Fruit fly (Drosophila melanogaster) whole organism, embryonic: ENCODE results near the gene CG42823.

ENCODE experiments used
- CG10543 ChIP-seq: fragments of 200-800 bp; sonication (Bioruptor generic); optimal IDR thresholded peaks from 3 replicates; lab custom pipeline; 2017; ENCODE audit warnings: missing biosample characterization, mild to moderate bottlenecking, missing genetic modification characterization, moderate library complexity
- CG11723 ChIP-seq: fragments of 200-800 bp; sonication (Bioruptor generic); optimal IDR thresholded peaks from 2 replicates; lab custom pipeline; 2017; ENCODE audit warnings: missing biosample characterization, mild to moderate bottlenecking, missing genetic modification characterization
- CG12104 ChIP-seq: fragments of 200-800 bp; sonication (Bioruptor generic); optimal IDR thresholded peaks from 3 replicates; lab custom pipeline; 2016; ENCODE audit warnings: missing biosample characterization, missing genetic modification characterization
- CG12219 ChIP-seq: fragments of 200-800 bp; sonication (Bioruptor generic); optimal IDR thresholded peaks from 3 replicates; lab custom pipeline; 2018; ENCODE audit warnings: missing biosample characterization, mild to moderate bottlenecking, missing genetic modification characterization
- CG13624 ChIP-seq: fragments of 200-800 bp; sonication (Bioruptor generic); optimal IDR thresholded peaks from 2 replicates; lab custom pipeline; 2016; ENCODE audit warnings: missing biosample characterization, missing genetic modification characterization
- CG16863 ChIP-seq: fragments of 200-800 bp; sonication (Bioruptor generic); optimal IDR thresholded peaks from 3 replicates; lab custom pipeline; 2016; ENCODE audit warnings: missing biosample characterization, missing genetic modification characterization
- CG1832 ChIP-seq: fragments of 200-800 bp; sonication (Bioruptor generic); optimal IDR thresholded peaks from 2 replicates; lab custom pipeline; 2017; ENCODE audit warnings: missing biosample characterization, mild to moderate bottlenecking, missing genetic modification characterization, inconsistent platforms
- CG2116 ChIP-seq: fragments of 200-800 bp; sonication (Bioruptor generic); optimal IDR thresholded peaks from 3 replicates; lab custom pipeline; 2018; ENCODE audit warnings: missing biosample characterization, mild to moderate bottlenecking, missing genetic modification characterization
- CG31388 ChIP-seq: fragments of 200-800 bp; sonication (Bioruptor generic); optimal IDR thresholded peaks from 2 replicates; lab custom pipeline; 2016; ENCODE audit warnings: missing biosample characterization, missing genetic modification characterization
- CG4854 ChIP-seq: fragments of 200-800 bp; sonication (Bioruptor generic); optimal IDR thresholded peaks from 2 replicates; lab custom pipeline; 2016; ENCODE audit warnings: missing biosample characterization, missing genetic modification characterization, inconsistent platforms
- CG6175 ChIP-seq: fragments of 200-800 bp; sonication (Bioruptor generic); IDR thresholded peaks from 3 replicates; pipeline ENCODE4 v1.3.6; 2022; ENCODE audit warnings: missing biosample characterization, missing genetic modification characterization
- CG6272 ChIP-seq: fragments of 200-800 bp; sonication (Bioruptor generic); IDR thresholded peaks from 2 replicates; pipeline ENCODE4 v1.3.6; 2022; ENCODE audit warnings: missing biosample characterization, missing genetic modification characterization
- CG8765 ChIP-seq: fragments of 200-800 bp; sonication (Bioruptor generic); IDR thresholded peaks from 2 replicates; pipeline ENCODE4 v1.3.6; 2022; ENCODE audit warnings: missing biosample characterization, missing genetic modification characterization
- CG9609 ChIP-seq: fragments of 200-800 bp; sonication (Bioruptor generic); optimal IDR thresholded peaks from 3 replicates; lab custom pipeline; 2016; ENCODE audit warnings: missing biosample characterization, missing genetic modification characterization
- CrebB ChIP-seq: fragments of 200-800 bp; sonication (Bioruptor generic); optimal IDR thresholded peaks from 3 replicates; lab custom pipeline; 2018; ENCODE audit warnings: missing biosample characterization, mild to moderate bottlenecking, missing genetic modification characterization
- D19B ChIP-seq: fragments of 200-800 bp; sonication (Bioruptor generic); optimal IDR thresholded peaks from 2 replicates; lab custom pipeline; 2017; ENCODE audit warnings: missing biosample characterization, mild to moderate bottlenecking, missing genetic modification characterization
- Dfd ChIP-seq, 2 experiments: fragments of >200 bp; optimal IDR thresholded peaks; 2 replicates each; lab custom pipeline; 2017; ENCODE audit warnings: missing biosample characterization in 2 of 2, missing genetic modification characterization in 2 of 2
- Doc3 ChIP-seq: fragments of 200-800 bp; sonication (Bioruptor generic); IDR thresholded peaks from 3 replicates; pipeline ENCODE4 v1.3.6; 2022; ENCODE audit warnings: missing biosample characterization, missing genetic modification characterization; ENCODE audit not compliant: partially characterized antibody
- Eip74EF ChIP-seq, 2 experiments: fragments of 200-800 bp in 1 of 2; fragments of >200 bp in 1 of 2; sonication (Bioruptor generic) in 1 of 2; optimal IDR thresholded peaks; 2 replicates each; lab custom pipeline; 2017 to 2019; ENCODE audit warnings: missing biosample characterization in 2 of 2, missing genetic modification characterization in 2 of 2, mild to moderate bottlenecking in 1 of 2, moderate library complexity in 1 of 2
- Fer3 ChIP-seq: fragments of 200-800 bp; sonication (Bioruptor generic); optimal IDR thresholded peaks from 2 replicates; lab custom pipeline; 2018; ENCODE audit warnings: missing biosample characterization, mild to moderate bottlenecking, missing genetic modification characterization, moderate library complexity
- H15 ChIP-seq: fragments of 200-800 bp; sonication (Bioruptor generic); IDR thresholded peaks from 3 replicates; pipeline ENCODE4 v1.3.6; 2022; ENCODE audit warnings: missing biosample characterization, missing genetic modification characterization
- HmgZ ChIP-seq: fragments of 200-800 bp; sonication (Bioruptor generic); optimal IDR thresholded peaks from 2 replicates; lab custom pipeline; 2018; ENCODE audit warnings: missing biosample characterization, mild to moderate bottlenecking, missing genetic modification characterization
- Hmr ChIP-seq: fragments of 200-800 bp; sonication (Bioruptor generic); optimal IDR thresholded peaks from 3 replicates; lab custom pipeline; 2017; ENCODE audit warnings: mild to moderate bottlenecking, missing biosample characterization, missing genetic modification reagents, missing genetic modification characterization
- Hmx ChIP-seq: fragments of 200-800 bp; sonication (Bioruptor generic); optimal IDR thresholded peaks from 2 replicates; lab custom pipeline; 2016; ENCODE audit warnings: missing biosample characterization, missing genetic modification characterization
- Ravus ChIP-seq: fragments of 200-800 bp; sonication (Bioruptor generic); IDR thresholded peaks from 2 replicates; pipeline ENCODE4 v1.3.6; 2022; ENCODE audit warnings: missing biosample characterization, missing genetic modification characterization
- Rx ChIP-seq: fragments of 200-800 bp; sonication (Bioruptor generic); IDR thresholded peaks from 2 replicates; pipeline ENCODE4 v1.3.6; 2022; ENCODE audit warnings: missing biosample characterization, missing genetic modification characterization
- Side ChIP-seq: fragments of 200-800 bp; sonication (Bioruptor generic); optimal IDR thresholded peaks from 2 replicates; lab custom pipeline; 2016; ENCODE audit warnings: missing biosample characterization, missing genetic modification characterization
- Tbp ChIP-seq: fragments of >200 bp; optimal IDR thresholded peaks from 2 replicates; lab custom pipeline; 2018; ENCODE audit warnings: missing biosample characterization, missing genetic modification characterization
- Xbp1 ChIP-seq: fragments of 200-800 bp; sonication (Bioruptor generic); optimal IDR thresholded peaks from 3 replicates; lab custom pipeline; 2016; ENCODE audit warnings: missing biosample characterization, mild to moderate bottlenecking, missing genetic modification characterization
- cato ChIP-seq: fragments of 200-800 bp; sonication (Bioruptor generic); optimal IDR thresholded peaks from 2 replicates; lab custom pipeline; 2016; ENCODE audit warnings: missing biosample characterization, missing genetic modification characterization, borderline replicate concordance
- cwo ChIP-seq: fragments of 200-800 bp; sonication (Bioruptor generic); optimal IDR thresholded peaks from 3 replicates; lab custom pipeline; 2017; ENCODE audit warnings: missing biosample characterization, missing genetic modification characterization, mild to moderate bottlenecking, moderate library complexity, missing genetic modification reagents
- da ChIP-seq: fragments of 200-800 bp; sonication (Bioruptor generic); optimal IDR thresholded peaks from 2 replicates; lab custom pipeline; 2016; ENCODE audit warnings: missing biosample characterization, missing genetic modification characterization
- danr ChIP-seq: fragments of 200-800 bp; sonication (Bioruptor generic); IDR thresholded peaks from 2 replicates; pipeline ENCODE4 v1.3.6; 2022; ENCODE audit warnings: missing biosample characterization, missing genetic modification characterization
- esg ChIP-seq: fragments of 200-800 bp; sonication (Bioruptor generic); conservative IDR thresholded peaks from 2 replicates; pipeline ENCODE4 v1.3.6; 2022; ENCODE audit warnings: missing biosample characterization, missing genetic modification characterization
- eyg ChIP-seq: fragments of 200-800 bp; sonication (Bioruptor generic); optimal IDR thresholded peaks from 3 replicates; lab custom pipeline; 2016; ENCODE audit warnings: missing biosample characterization, missing genetic modification characterization
- fd64A ChIP-seq: fragments of 200-800 bp; sonication (Bioruptor generic); optimal IDR thresholded peaks from 3 replicates; lab custom pipeline; 2018; ENCODE audit warnings: missing biosample characterization, mild to moderate bottlenecking, missing genetic modification characterization
- nau ChIP-seq: fragments of 200-800 bp; sonication (Bioruptor generic); optimal IDR thresholded peaks from 3 replicates; lab custom pipeline; 2017; ENCODE audit warnings: missing biosample characterization, mild to moderate bottlenecking, missing genetic modification characterization, missing genetic modification reagents
- nerfin-1 ChIP-seq: fragments of 200-800 bp; sonication (Bioruptor generic); optimal IDR thresholded peaks from 3 replicates; lab custom pipeline; 2019; ENCODE audit warnings: missing biosample characterization, mild to moderate bottlenecking, missing genetic modification characterization, moderate library complexity
- p53 ChIP-seq: fragments of 200-800 bp; sonication (Bioruptor generic); optimal IDR thresholded peaks from 2 replicates; lab custom pipeline; 2016; ENCODE audit warnings: missing biosample characterization, missing genetic modification characterization
- pho ChIP-seq: fragments of 200-800 bp; sonication (Bioruptor generic); optimal IDR thresholded peaks from 2 replicates; lab custom pipeline; 2016; ENCODE audit warnings: missing biosample characterization, missing genetic modification characterization
- phol ChIP-seq: fragments of 200-800 bp; sonication (Bioruptor generic); optimal IDR thresholded peaks from 3 replicates; lab custom pipeline; 2018; ENCODE audit warnings: missing biosample characterization, mild to moderate bottlenecking, missing genetic modification characterization, moderate library complexity
- psq ChIP-seq: fragments of 200-800 bp; sonication (Bioruptor generic); optimal IDR thresholded peaks from 2 replicates; lab custom pipeline; 2017; ENCODE audit warnings: missing biosample characterization, missing genetic modification characterization
- pzg ChIP-seq: fragments of 200-800 bp; sonication (Bioruptor generic); optimal IDR thresholded peaks from 3 replicates; lab custom pipeline; 2018; ENCODE audit warnings: missing biosample characterization, mild to moderate bottlenecking, missing genetic modification characterization, moderate library complexity
- schlank ChIP-seq: fragments of 200-800 bp; sonication (Bioruptor generic); optimal IDR thresholded peaks from 2 replicates; lab custom pipeline; 2018; ENCODE audit warnings: missing biosample characterization, mild to moderate bottlenecking, missing genetic modification characterization
- sima ChIP-seq: fragments of 200-800 bp; sonication (Bioruptor generic); optimal IDR thresholded peaks from 2 replicates; lab custom pipeline; 2016; ENCODE audit warnings: missing biosample characterization, missing genetic modification characterization
- tap ChIP-seq: fragments of 200-800 bp; optimal IDR thresholded peaks from 3 replicates; lab custom pipeline; 2019; ENCODE audit warnings: missing biosample characterization, mild to moderate bottlenecking, missing genetic modification characterization, moderate library complexity
- trem ChIP-seq: fragments of 200-800 bp; optimal IDR thresholded peaks from 3 replicates; lab custom pipeline; 2019; ENCODE audit warnings: missing biosample characterization, mild to moderate bottlenecking, missing genetic modification characterization, moderate library complexity
- tx ChIP-seq: fragments of 200-800 bp; sonication (Bioruptor generic); optimal IDR thresholded peaks from 2 replicates; lab custom pipeline; 2016; ENCODE audit warnings: missing biosample characterization, missing genetic modification characterization
- unc-4 ChIP-seq: fragments of 200-800 bp; sonication (Bioruptor generic); IDR thresholded peaks from 2 replicates; pipeline ENCODE4 v1.3.6; 2022; ENCODE audit warnings: missing biosample characterization, missing genetic modification characterization; ENCODE audit not compliant: partially characterized antibody
- vvl ChIP-seq: fragments of 200-800 bp; sonication (Bioruptor generic); IDR thresholded peaks from 2 replicates; pipeline ENCODE4 v1.3.6; 2022; ENCODE audit warnings: missing biosample characterization, missing genetic modification characterization
- zfh2 ChIP-seq: fragments of 200-800 bp; sonication (Bioruptor generic); optimal IDR thresholded peaks from 2 replicates; lab custom pipeline; 2016; ENCODE audit warnings: missing biosample characterization, missing genetic modification characterization

The CG42823 gene

DNA sequence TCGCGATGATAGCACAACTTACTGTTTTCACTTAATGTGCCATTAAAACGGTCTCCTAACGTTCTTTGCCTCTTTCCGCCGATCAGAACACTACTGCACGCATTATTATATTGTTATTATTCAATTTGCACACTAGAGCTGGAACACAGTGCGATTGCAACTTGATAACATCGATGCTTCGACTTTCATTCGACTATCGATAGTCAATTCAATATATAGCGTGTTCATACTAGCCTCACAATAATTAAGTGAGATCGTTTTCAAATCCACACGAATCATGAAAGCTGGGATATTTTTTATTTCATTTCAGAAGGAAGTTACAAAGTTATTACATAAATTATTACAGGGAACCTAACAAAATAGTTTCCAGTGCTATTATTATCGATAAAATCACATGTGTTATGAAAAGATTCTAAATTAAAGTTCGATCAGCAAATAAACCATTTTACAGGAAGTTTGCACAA is 3.6 kb downstream of the CG42823 start:
- TF ChIP-seq pho (GFP tag; lab: Kevin White, UChicago) = peak; percentile 71
- peak; percentile 44 for TF ChIP-seq tx
- TF ChIP-seq schlank (tag; lab: Kevin White, UChicago) = peak; percentile 13
- peak; percentile 20 for TF ChIP-seq eyg (GFP tag; lab: Kevin White, UChicago)
- no peak for TF ChIP-seq Tbp (GFP tag; lab: Kevin White, UChicago)
- peak; percentile 72 for TF ChIP-seq Xbp1 (GFP tag; lab: Kevin White, UChicago)
- peak; percentile 45; the same call in 1 of the 2 replicates for TF ChIP-seq CG6272 (GFP tag; lab: Robert Waterston, UW)
- no peak for TF ChIP-seq CG4854 (GFP tag; lab: Kevin White, UChicago)
- peak; percentile 63 for TF ChIP-seq pzg (GFP tag; lab: Kevin White, UChicago)
- TF ChIP-seq Dfd (GFP tag; optimal IDR thresholded peaks at IDR 0.05; lab: Kevin White, UChicago) = no peak
- TF ChIP-seq CG13624 (GFP tag; lab: Kevin White, UChicago) = peak; percentile 39
- TF ChIP-seq da = no peak
- TF ChIP-seq Side (GFP tag; lab: Kevin White, UChicago) = no peak
- TF ChIP-seq Rx (GFP tag; lab: Robert Waterston, UW) = no peak
- TF ChIP-seq esg = no peak; the same call in 1 of the 2 replicates
- TF ChIP-seq unc-4 (GFP tag; lab: Robert Waterston, UW) = peak; percentile 78
- no peak for TF ChIP-seq nerfin-1 (tag; lab: Kevin White, UChicago)
- TF ChIP-seq CrebB = peak; percentile 27
- peak; percentile 39 for TF ChIP-seq Fer3 (tag; lab: Kevin White, UChicago)
- TF ChIP-seq vvl (GFP tag; lab: Robert Waterston, UW) = peak; percentile 80
- TF ChIP-seq CG12104 (GFP tag; lab: Kevin White, UChicago) = peak; percentile 17
- TF ChIP-seq CG6175 = no peak
- TF ChIP-seq Hmr (GFP tag; lab: Kevin White, UChicago) = peak; percentile 71
- no peak for TF ChIP-seq tap (tag; lab: Kevin White, UChicago)
- TF ChIP-seq H15 (GFP tag; lab: Robert Waterston, UW) = no peak
- TF ChIP-seq CG31388 (GFP tag; lab: Kevin White, UChicago) = no peak
- no peak for TF ChIP-seq CG16863
- TF ChIP-seq p53 (GFP tag; lab: Kevin White, UChicago) = no peak
- TF ChIP-seq zfh2 (GFP tag; lab: Kevin White, UChicago) = peak; percentile 66
- TF ChIP-seq trem (tag; lab: Kevin White, UChicago) = peak; percentile 36
- TF ChIP-seq Ravus = no peak
- no peak for TF ChIP-seq D19B (GFP tag; lab: Kevin White, UChicago)
- TF ChIP-seq phol (tag; lab: Kevin White, UChicago) = peak; percentile 34
- TF ChIP-seq Hmx = peak; percentile 8
- peak; percentile 84 for TF ChIP-seq HmgZ (tag; lab: Kevin White, UChicago)
- no peak for TF ChIP-seq CG10543 (GFP tag; lab: Kevin White, UChicago)
- no peak for TF ChIP-seq psq (GFP tag; lab: Kevin White, UChicago)
- TF ChIP-seq CG9609 = peak; percentile 48
- no peak for TF ChIP-seq sima (GFP tag; lab: Kevin White, UChicago)
- TF ChIP-seq CG1832 (GFP tag; lab: Kevin White, UChicago) = no peak
- peak; percentile 83 for TF ChIP-seq CG2116 (GFP tag; lab: Kevin White, UChicago)
- no peak for TF ChIP-seq nau (GFP tag; lab: Kevin White, UChicago)
- TF ChIP-seq Doc3 (GFP tag; lab: Robert Waterston, UW) = peak; percentile 51; the same call in 2 of the 3 replicates
- TF ChIP-seq danr (GFP tag; lab: Robert Waterston, UW) = no peak
- TF ChIP-seq CG8765 (GFP tag; lab: Robert Waterston, UW) = no peak
- TF ChIP-seq fd64A (GFP tag; lab: Kevin White, UChicago) = no peak
- no peak for TF ChIP-seq CG11723
- TF ChIP-seq cato (GFP tag; lab: Kevin White, UChicago) = peak; percentile 6
- TF ChIP-seq Eip74EF (GFP tag; optimal IDR thresholded peaks at IDR 0.05; lab: Kevin White, UChicago) = no peak
- no peak for TF ChIP-seq cwo (GFP tag; lab: Kevin White, UChicago)
- TF ChIP-seq CG12219 (GFP tag; lab: Kevin White, UChicago) = no peak
